Worm (Caenorhabditis elegans) whole organism, L4/young adult: ENCODE data around the gene msh-5.

ENCODE experiments used
- dao-5 ChIP-seq: sonication (generic microtip); optimal IDR thresholded peaks from 2 replicates; lab custom pipeline; 2016; ENCODE audit warnings: missing genotype, missing genetic modification characterization, moderate library complexity, missing compliant biosample characterization
- him-1 ChIP-seq: sonication (generic microtip); optimal IDR thresholded peaks from 2 replicates; lab custom pipeline; 2016; ENCODE audit warnings: missing genotype, missing genetic modification reagents, missing genetic modification characterization, missing compliant biosample characterization

DNA sequence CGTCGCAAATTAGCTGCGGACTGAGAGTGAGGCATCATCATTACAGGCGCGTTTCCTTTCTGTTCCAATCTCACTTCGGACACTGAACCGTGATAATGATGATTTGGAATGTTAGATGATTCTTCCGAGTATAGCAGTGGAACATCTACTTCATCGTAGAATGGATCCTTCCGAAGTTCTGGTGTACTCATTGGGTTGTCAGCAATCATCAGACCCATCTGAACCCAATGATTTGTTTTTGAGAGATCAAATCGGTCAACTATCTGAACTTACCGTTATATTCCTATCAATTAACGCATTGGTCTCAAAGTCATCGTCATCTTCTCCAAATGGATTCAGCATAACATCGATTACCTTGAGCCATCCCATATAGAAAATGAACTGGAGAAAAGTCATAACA, 46.6 kb upstream of the msh-5 start:
- TF ChIP-seq him-1 (tag; lab: Kevin White, UChicago) (no peak), dao-5 (tag; lab: Kevin White, UChicago) (no peak)
